Worm (Caenorhabditis elegans): ENCODE results near the gene irld-6.

DNA sequence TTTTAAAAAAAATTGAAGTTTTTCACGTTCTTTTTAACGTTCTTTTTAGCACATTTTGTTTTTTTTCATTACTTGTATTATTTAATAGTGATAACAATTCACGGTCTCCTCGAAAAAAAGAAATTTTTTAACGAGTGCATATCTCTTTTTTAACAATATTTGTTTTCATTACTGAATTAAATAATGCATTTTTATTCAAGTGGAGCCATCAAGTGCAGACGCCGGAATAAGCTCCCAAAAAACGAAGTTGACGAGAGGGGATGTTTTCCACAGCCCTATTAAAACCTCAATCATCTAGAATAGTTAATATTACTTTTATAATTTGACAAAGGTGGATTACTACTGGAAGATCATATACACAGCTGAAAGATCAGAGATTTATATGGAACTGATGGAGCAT is at the start of gene irld-6:
- TF ChIP-seq B0310.2 (tag; optimal IDR thresholded peaks at IDR 0.05) (no peak), tbx-37 (GFP tag; conservative IDR thresholded peaks at IDR 0.05) (no peak), ama-1 (optimal IDR thresholded peaks at IDR 0.05) (no peak), hmg-4 (GFP tag; optimal IDR thresholded peaks at IDR 0.05) (no peak), F13C5.2 (tag; optimal IDR thresholded peaks at IDR 0.05) (no peak), sea-1 (GFP tag; conservative IDR thresholded peaks at IDR 0.05) (no peak), ceh-36 (tag; optimal IDR thresholded peaks at IDR 0.05) (no peak), aly-1 (tag; optimal IDR thresholded peaks at IDR 0.05) (no peak), tra-4 (tag; optimal IDR thresholded peaks at IDR 0.05) (no peak), pes-1 (GFP tag; IDR thresholded peaks at IDR 0.05) (no peak), hnd-1 (tag; optimal IDR thresholded peaks at IDR 0.05) (no peak), ets-7 (tag; optimal IDR thresholded peaks at IDR 0.05) (no peak), ceh-13 (GFP tag; optimal IDR thresholded peaks at IDR 0.05) (no peak), flt-1 (GFP tag; IDR thresholded peaks at IDR 0.05) (no peak)
